Fruit fly (Drosophila melanogaster) whole organism, embryonic: Measurements from ENCODE around the gene Muc18B.

Experiments used
- Atf3 ChIP-seq: fragments of 200-800 bp; sonication (Bioruptor generic); optimal IDR thresholded peaks from 3 replicates; lab custom pipeline; 2016; ENCODE audit warnings: missing biosample characterization, missing genetic modification characterization
- Atf6 ChIP-seq: fragments of 200-800 bp; sonication (Bioruptor generic); IDR thresholded peaks from 2 replicates; pipeline ENCODE4 v1.3.6; 2022; ENCODE audit warnings: missing biosample characterization, missing genetic modification characterization
- Awh ChIP-seq: fragments of 200-800 bp; sonication (Bioruptor generic); IDR thresholded peaks from 2 replicates; pipeline ENCODE4, ENCODE4 v1.3.6; 2022; ENCODE audit warnings: missing biosample characterization, missing genetic modification characterization
- Blimp-1 ChIP-seq: fragments of 200-800 bp; sonication (Bioruptor generic); optimal IDR thresholded peaks from 3 replicates; lab custom pipeline; 2018; ENCODE audit warnings: missing biosample characterization, missing genetic modification characterization, mild to moderate bottlenecking, moderate library complexity, missing genetic modification reagents
- CG10321 ChIP-seq: fragments of 200-800 bp; sonication (Bioruptor generic); IDR thresholded peaks from 2 replicates; pipeline ENCODE4 v1.3.6; 2022; ENCODE audit warnings: missing biosample characterization, missing genetic modification characterization
- CG10565 ChIP-seq: fragments of 200-800 bp; sonication (Bioruptor generic); optimal IDR thresholded peaks from 3 replicates; lab custom pipeline; 2016; ENCODE audit warnings: missing biosample characterization, mild to moderate bottlenecking, missing genetic modification characterization
- CG10979 ChIP-seq: fragments of 200-800 bp; sonication (Bioruptor generic); optimal IDR thresholded peaks from 2 replicates; lab custom pipeline; 2018; ENCODE audit warnings: missing biosample characterization, mild to moderate bottlenecking, missing genetic modification characterization, moderate library complexity
- CG11247 ChIP-seq: fragments of 200-800 bp; sonication (Bioruptor generic); IDR thresholded peaks from 2 replicates; pipeline ENCODE4 v1.3.6; 2022; ENCODE audit warnings: missing biosample characterization, missing genetic modification characterization
- CG12659 ChIP-seq: fragments of 200-800 bp; sonication (Bioruptor generic); optimal IDR thresholded peaks from 3 replicates; lab custom pipeline; 2017; ENCODE audit warnings: mild to moderate bottlenecking, missing biosample characterization, missing genetic modification reagents, missing genetic modification characterization
- CG12744 ChIP-seq: fragments of 200-800 bp; sonication (Bioruptor generic); optimal IDR thresholded peaks from 2 replicates; lab custom pipeline; 2016; ENCODE audit warnings: missing biosample characterization, missing genetic modification characterization
- CG12769 ChIP-seq: fragments of 200-800 bp; sonication (Bioruptor generic); optimal IDR thresholded peaks from 2 replicates; lab custom pipeline; 2019; ENCODE audit warnings: missing biosample characterization, mild to moderate bottlenecking, missing genetic modification characterization, moderate library complexity
- CG15269 ChIP-seq: fragments of 200-800 bp; sonication (Bioruptor generic); optimal IDR thresholded peaks from 2 replicates; lab custom pipeline; 2018; ENCODE audit warnings: missing biosample characterization, mild to moderate bottlenecking, missing genetic modification characterization, moderate library complexity
- CG17359 ChIP-seq: fragments of 200-800 bp; sonication (Bioruptor generic); optimal IDR thresholded peaks from 3 replicates; lab custom pipeline; 2018; ENCODE audit warnings: missing biosample characterization, mild to moderate bottlenecking, missing genetic modification characterization, moderate library complexity
- CG17829 ChIP-seq: fragments of 200-800 bp; optimal IDR thresholded peaks from 2 replicates; lab custom pipeline; 2019; ENCODE audit warnings: missing biosample characterization, mild to moderate bottlenecking, missing genetic modification characterization, moderate library complexity
- CG17912 ChIP-seq: fragments of 200-800 bp; sonication (Bioruptor generic); optimal IDR thresholded peaks from 2 replicates; lab custom pipeline; 2018; ENCODE audit warnings: missing biosample characterization, mild to moderate bottlenecking, missing genetic modification characterization
- CG1832 ChIP-seq: fragments of 200-800 bp; sonication (Bioruptor generic); optimal IDR thresholded peaks from 2 replicates; lab custom pipeline; 2017; ENCODE audit warnings: missing biosample characterization, mild to moderate bottlenecking, missing genetic modification characterization, inconsistent platforms
- CG2202 ChIP-seq: fragments of 200-800 bp; sonication (Bioruptor generic); optimal IDR thresholded peaks from 2 replicates; lab custom pipeline; 2018; ENCODE audit warnings: missing biosample characterization, mild to moderate bottlenecking, missing genetic modification characterization
- CG31441 ChIP-seq: fragments of 200-800 bp; sonication (Bioruptor generic); IDR thresholded peaks from 2 replicates; pipeline ENCODE4 v1.3.6; 2022; ENCODE audit warnings: missing biosample characterization, missing genetic modification characterization
- CG3407 ChIP-seq: fragments of 200-800 bp; sonication (Bioruptor generic); optimal IDR thresholded peaks from 2 replicates; lab custom pipeline; 2018; ENCODE audit warnings: missing biosample characterization, mild to moderate bottlenecking, missing genetic modification characterization
- CG4282 ChIP-seq: fragments of 200-800 bp; sonication (Bioruptor generic); optimal IDR thresholded peaks from 2 replicates; lab custom pipeline; 2016; ENCODE audit warnings: missing biosample characterization, missing genetic modification characterization
- CG5953 ChIP-seq: fragments of 200-800 bp; sonication (Bioruptor generic); IDR thresholded peaks from 2 replicates; pipeline ENCODE4 v1.3.6; 2022; ENCODE audit warnings: missing biosample characterization, missing genetic modification characterization
- CG9609 ChIP-seq: fragments of 200-800 bp; sonication (Bioruptor generic); optimal IDR thresholded peaks from 3 replicates; lab custom pipeline; 2016; ENCODE audit warnings: missing biosample characterization, missing genetic modification characterization
- CrebB ChIP-seq: fragments of 200-800 bp; sonication (Bioruptor generic); optimal IDR thresholded peaks from 3 replicates; lab custom pipeline; 2018; ENCODE audit warnings: missing biosample characterization, mild to moderate bottlenecking, missing genetic modification characterization
- Dad ChIP-seq: fragments of 200-800 bp; sonication (Bioruptor generic); optimal IDR thresholded peaks from 3 replicates; lab custom pipeline; 2016; ENCODE audit warnings: missing biosample characterization, missing genetic modification characterization
- Dbx ChIP-seq: fragments of 200-800 bp; sonication (Bioruptor generic); IDR thresholded peaks from 3 replicates; pipeline ENCODE4 v1.3.6; 2022; ENCODE audit warnings: missing biosample characterization, missing genetic modification characterization
- Fer3 ChIP-seq: fragments of 200-800 bp; sonication (Bioruptor generic); optimal IDR thresholded peaks from 2 replicates; lab custom pipeline; 2018; ENCODE audit warnings: missing biosample characterization, mild to moderate bottlenecking, missing genetic modification characterization, moderate library complexity
- Hey ChIP-seq: fragments of 200-800 bp; sonication (Bioruptor generic); optimal IDR thresholded peaks from 3 replicates; lab custom pipeline; 2018; ENCODE audit warnings: missing biosample characterization, mild to moderate bottlenecking, missing genetic modification characterization
- Max ChIP-seq: fragments of 200-800 bp; sonication (Bioruptor generic); optimal IDR thresholded peaks from 2 replicates; lab custom pipeline; 2016; ENCODE audit warnings: missing biosample characterization, mild to moderate bottlenecking, missing genetic modification characterization
- NC2α ChIP-seq: fragments of 200-800 bp; sonication (Bioruptor generic); optimal IDR thresholded peaks from 2 replicates; lab custom pipeline; 2016; ENCODE audit warnings: missing biosample characterization, missing genetic modification characterization
- Nf-YC ChIP-seq: fragments of 200-800 bp; optimal IDR thresholded peaks from 3 replicates; lab custom pipeline; 2019; ENCODE audit warnings: missing biosample characterization, mild to moderate bottlenecking, missing genetic modification characterization, moderate library complexity
- Optix ChIP-seq: fragments of 200-800 bp; sonication (Bioruptor generic); IDR thresholded peaks from 3 replicates; pipeline ENCODE4 v1.3.6; 2022; ENCODE audit warnings: missing biosample characterization, missing genetic modification characterization
- Poxn ChIP-seq: fragments of 200-800 bp; sonication (Bioruptor generic); IDR thresholded peaks from 2 replicates; pipeline ENCODE4 v1.3.6; 2022; ENCODE audit warnings: missing biosample characterization, missing genetic modification characterization
- Scr ChIP-seq: fragments of 200-800 bp; sonication (Bioruptor generic); IDR thresholded peaks from 2 replicates; pipeline ENCODE4 v1.3.6; 2022; ENCODE audit warnings: missing biosample characterization, missing genetic modification characterization; ENCODE audit not compliant: partially characterized antibody
- bab2 ChIP-seq: fragments of 200-800 bp; sonication (Bioruptor generic); optimal IDR thresholded peaks from 2 replicates; lab custom pipeline; 2016; ENCODE audit warnings: missing biosample characterization, missing genetic modification characterization
- crp ChIP-seq, 2 experiments: fragments of 200-800 bp; sonication (Bioruptor generic); optimal IDR thresholded peaks; 2 replicates in 1 of 2; 3 replicates in 1 of 2; lab custom pipeline; 2017; ENCODE audit warnings: missing biosample characterization in 2 of 2, missing genetic modification characterization in 2 of 2, mild to moderate bottlenecking in 1 of 2, moderate library complexity in 1 of 2
- dati ChIP-seq: fragments of 200-800 bp; sonication (Bioruptor generic); IDR thresholded peaks from 2 replicates; pipeline ENCODE4 v1.3.6; 2022; ENCODE audit warnings: missing biosample characterization, missing genetic modification characterization
- dmrt99B ChIP-seq: fragments of 200-800 bp; sonication (Bioruptor generic); optimal IDR thresholded peaks from 2 replicates; lab custom pipeline; 2018; ENCODE audit warnings: missing biosample characterization, mild to moderate bottlenecking, missing genetic modification characterization, moderate library complexity
- ewg ChIP-seq: fragments of 200-800 bp; sonication (Bioruptor generic); optimal IDR thresholded peaks from 3 replicates; lab custom pipeline; 2017; ENCODE audit warnings: mild to moderate bottlenecking, missing biosample characterization, missing genetic modification reagents, missing genetic modification characterization
- h ChIP-seq: fragments of >200 bp; optimal IDR thresholded peaks from 2 replicates; lab custom pipeline; 2017
- hb ChIP-seq: fragments of 200-800 bp; sonication (Bioruptor generic); IDR thresholded peaks from 3 replicates; pipeline ENCODE4 v1.3.6; 2022; ENCODE audit warnings: missing biosample characterization, missing genetic modification characterization; ENCODE audit not compliant: partially characterized antibody
- ken ChIP-seq: fragments of 200-800 bp; sonication (Bioruptor generic); IDR thresholded peaks from 3 replicates; pipeline ENCODE4 v1.3.6; 2022; ENCODE audit warnings: missing biosample characterization, missing genetic modification characterization
- mirr ChIP-seq: fragments of 200-800 bp; sonication (Bioruptor generic); optimal IDR thresholded peaks from 3 replicates; lab custom pipeline; 2018; ENCODE audit warnings: missing biosample characterization, mild to moderate bottlenecking, missing genetic modification characterization
- org-1 ChIP-seq: fragments of 200-800 bp; sonication (Bioruptor generic); optimal IDR thresholded peaks from 2 replicates; lab custom pipeline; 2017; ENCODE audit warnings: missing biosample characterization, missing genetic modification characterization
- p53 ChIP-seq: fragments of 200-800 bp; sonication (Bioruptor generic); optimal IDR thresholded peaks from 2 replicates; lab custom pipeline; 2016; ENCODE audit warnings: missing biosample characterization, missing genetic modification characterization
- pzg ChIP-seq: fragments of 200-800 bp; sonication (Bioruptor generic); optimal IDR thresholded peaks from 3 replicates; lab custom pipeline; 2018; ENCODE audit warnings: missing biosample characterization, mild to moderate bottlenecking, missing genetic modification characterization, moderate library complexity
- seq ChIP-seq: fragments of 200-800 bp; sonication (Bioruptor generic); IDR thresholded peaks from 2 replicates; pipeline ENCODE4 v1.3.6; 2022; ENCODE audit warnings: missing biosample characterization, missing genetic modification characterization
- sisA ChIP-seq: fragments of 200-800 bp; sonication (Bioruptor generic); IDR thresholded peaks from 2 replicates; pipeline ENCODE4 v1.3.6; 2022; ENCODE audit warnings: missing biosample characterization, missing genetic modification characterization
- vfl ChIP-seq: fragments of 200-800 bp; sonication (Bioruptor generic); optimal IDR thresholded peaks from 2 replicates; lab custom pipeline; 2016; ENCODE audit warnings: missing biosample characterization, missing genetic modification characterization
- zf30C ChIP-seq: fragments of 200-800 bp; sonication (Bioruptor generic); optimal IDR thresholded peaks from 3 replicates; lab custom pipeline; 2018; ENCODE audit warnings: missing biosample characterization, mild to moderate bottlenecking, missing genetic modification characterization

The Muc18B gene

dm6 chrX:19247200-19248052, 32.1 kb downstream of the Muc18B start, which contains the start of gene CG7992 (continued):
- peak; percentile 69 for TF ChIP-seq CG15269 (tag; lab: Kevin White, UChicago)
- TF ChIP-seq bab2 (GFP tag; lab: Kevin White, UChicago): peak; percentile 55
- no peak for TF ChIP-seq CrebB (tag; lab: Kevin White, UChicago)
- peak; percentile 2 for TF ChIP-seq CG17829 (tag; lab: Kevin White, UChicago)
- TF ChIP-seq CG12744 (GFP tag; lab: Kevin White, UChicago): no peak
- no peak; the same call in 1 of the 2 replicates for TF ChIP-seq seq (GFP tag; lab: Robert Waterston, UW)
- TF ChIP-seq Hey (tag; lab: Kevin White, UChicago): no peak
- no peak for TF ChIP-seq hb (GFP tag; lab: Robert Waterston, UW)
- peak; percentile 26 for TF ChIP-seq Max (GFP tag; lab: Kevin White, UChicago)
- peak; percentile 9 for TF ChIP-seq Nf-YC (tag; lab: Kevin White, UChicago)
- TF ChIP-seq Poxn (GFP tag; lab: Robert Waterston, UW): no peak
- TF ChIP-seq mirr (GFP tag; lab: Kevin White, UChicago): peak; percentile 92
- no peak for TF ChIP-seq Blimp-1 (GFP tag; lab: Kevin White, UChicago)
- peak; percentile 54 for TF ChIP-seq CG31441 (GFP tag; lab: Robert Waterston, UW)
- TF ChIP-seq pzg (GFP tag; lab: Kevin White, UChicago): no peak
- no peak for TF ChIP-seq CG17912 (GFP tag; lab: Kevin White, UChicago)
- no peak for TF ChIP-seq CG1832 (GFP tag; lab: Kevin White, UChicago)
- TF ChIP-seq h (lab: Kevin White, UChicago): no peak
- no peak; the same call in 1 of the 2 replicates for TF ChIP-seq Atf6 (GFP tag; lab: Robert Waterston, UW)
- peak; percentile 32 for TF ChIP-seq ewg
- TF ChIP-seq CG10979 (tag; lab: Kevin White, UChicago): peak; percentile 46
- TF ChIP-seq dmrt99B (tag; lab: Kevin White, UChicago): peak; percentile 73
- peak; percentile 52 for TF ChIP-seq Fer3 (tag; lab: Kevin White, UChicago)
- no peak for TF ChIP-seq Atf3
- TF ChIP-seq org-1 (GFP tag; lab: Kevin White, UChicago): peak; percentile 63
- TF ChIP-seq Scr: no peak
- TF ChIP-seq CG2202 (tag; lab: Kevin White, UChicago): no peak
- no peak for TF ChIP-seq dati (GFP tag; lab: Robert Waterston, UW)
- no peak for TF ChIP-seq ken (GFP tag; lab: Robert Waterston, UW)
- TF ChIP-seq p53 (GFP tag; lab: Kevin White, UChicago): peak; percentile 28
- TF ChIP-seq Optix (GFP tag; lab: Robert Waterston, UW): no peak
- no peak for TF ChIP-seq Awh (GFP tag; lab: Robert Waterston, UW)
- peak; percentile 12 for TF ChIP-seq vfl
- TF ChIP-seq CG10565: no peak
- no peak for TF ChIP-seq CG4282
- TF ChIP-seq Dbx (GFP tag; lab: Robert Waterston, UW): 0 out of 3 replicates have a peak, but pooled peaks have one; percentile 32
- no peak for TF ChIP-seq CG3407 (GFP tag; lab: Kevin White, UChicago)
- peak; percentile 47 for TF ChIP-seq CG17359 (tag; lab: Kevin White, UChicago)
- TF ChIP-seq zf30C (GFP tag; lab: Kevin White, UChicago): peak; percentile 73
- TF ChIP-seq CG5953 (GFP tag; lab: Robert Waterston, UW): no peak; the same call in 1 of the 2 replicates
- TF ChIP-seq NC2α (GFP tag; lab: Kevin White, UChicago): no peak
- TF ChIP-seq CG9609 (GFP tag; lab: Kevin White, UChicago): peak; percentile 55
- TF ChIP-seq CG12769 (tag; lab: Kevin White, UChicago): no peak
- peak; percentile 0 for TF ChIP-seq Dad (GFP tag; lab: Kevin White, UChicago)
- TF ChIP-seq CG11247 (GFP tag; lab: Robert Waterston, UW): no peak
- no peak for TF ChIP-seq CG10321 (GFP tag; lab: Robert Waterston, UW)
- 0 out of 2 replicates have a peak, but pooled peaks have one; percentile 37 for TF ChIP-seq sisA (GFP tag; lab: Robert Waterston, UW)
- TF ChIP-seq CG12659 (GFP tag; lab: Kevin White, UChicago): peak; percentile 64
- peak in 1 of 2 experiments; percentile 9 for TF ChIP-seq crp (GFP tag; optimal IDR thresholded peaks at IDR 0.05; lab: Kevin White, UChicago)
